2 worm cellular contexts compared by ENCODE assay signal in genomic region chrIV:10176252-10176730, ce11.
TF ChIP-seq lines count a peak whose summit lies in the region.

TSS of gene rack-1 (plus strand) at chrIV:10176680.

TF ChIP-seq in whole organism, L1 larva, 84 proteins besides CTCF, POLR2A, EP300 and RAD21 (continued from another document):
- TF ChIP-seq pax-3 (tag; optimal IDR thresholded peaks at IDR 0.05; lab: Kevin White, UChicago) (no peak), unc-86 (tag; optimal IDR thresholded peaks at IDR 0.05; lab: Kevin White, UChicago) (no peak), fkh-4 (tag; optimal IDR thresholded peaks at IDR 0.05; lab: Kevin White, UChicago; ENCODE audit: borderline replicate concordance) (no peak), tbx-2 (tag; optimal IDR thresholded peaks at IDR 0.05; lab: Kevin White, UChicago) (peak; percentile 47), ceh-82 (tag; optimal IDR thresholded peaks at IDR 0.05; lab: Kevin White, UChicago) (peak in 2 of 3 experiments; percentile 32 to 75), C16A3.4 (tag; optimal IDR thresholded peaks at IDR 0.05; lab: Kevin White, UChicago) (peak; percentile 60), lin-39 (tag; optimal IDR thresholded peaks at IDR 0.05; lab: Kevin White, UChicago) (no peak), nhr-11 (tag; optimal IDR thresholded peaks at IDR 0.05; lab: Kevin White, UChicago) (no peak), xbp-1 (tag; optimal IDR thresholded peaks at IDR 0.05; lab: Kevin White, UChicago) (peak; percentile 59), lir-3 (tag; optimal IDR thresholded peaks at IDR 0.05; lab: Kevin White, UChicago; ENCODE audit: poor library complexity) (no peak), egl-27 (tag; optimal IDR thresholded peaks at IDR 0.05; lab: Kevin White, UChicago) (no peak), lin-14 (GFP tag; optimal IDR thresholded peaks at IDR 0.05; lab: Kevin White, UChicago) (peak; percentile 71), pag-3 (tag; optimal IDR thresholded peaks at IDR 0.05; lab: Kevin White, UChicago; ENCODE audit: borderline replicate concordance, insufficient read depth) (no peak), ama-1 (optimal IDR thresholded peaks at IDR 0.05; lab: Kevin White, UChicago) (no peak), hlh-17 (GFP tag; optimal IDR thresholded peaks at IDR 0.05; lab: Kevin White, UChicago; ENCODE audit: borderline replicate concordance) (no peak), ceh-90 (tag; optimal IDR thresholded peaks at IDR 0.05; lab: Kevin White, UChicago) (no peak), unc-130 (tag; optimal IDR thresholded peaks at IDR 0.05; lab: Kevin White, UChicago) (peak; percentile 58), nhr-76 (tag; optimal IDR thresholded peaks at IDR 0.05; lab: Kevin White, UChicago) (no peak), nhr-90 (tag; optimal IDR thresholded peaks at IDR 0.05; lab: Kevin White, UChicago; ENCODE audit: poor library complexity) (peak; percentile 31), hlh-4 (tag; optimal IDR thresholded peaks at IDR 0.05; lab: Kevin White, UChicago) (no peak), unc-62 (GFP tag; optimal IDR thresholded peaks at IDR 0.05; lab: Kevin White, UChicago) (no peak), fos-1 (tag; optimal IDR thresholded peaks at IDR 0.05; lab: Kevin White, UChicago) (no peak), ceh-63 (GFP tag; optimal IDR thresholded peaks at IDR 0.05; lab: Kevin White, UChicago) (no peak), lin-15B (tag; optimal IDR thresholded peaks at IDR 0.05; lab: Kevin White, UChicago) (peak; percentile 31), aly-2 (tag; optimal IDR thresholded peaks at IDR 0.05; lab: Kevin White, UChicago) (no peak), aha-1 (tag; optimal IDR thresholded peaks at IDR 0.05; lab: Kevin White, UChicago) (no peak), dsc-1 (tag; optimal IDR thresholded peaks at IDR 0.05; lab: Kevin White, UChicago) (peak; percentile 35), ztf-4 (tag; optimal IDR thresholded peaks at IDR 0.05; lab: Kevin White, UChicago) (no peak), fkh-8 (tag; optimal IDR thresholded peaks at IDR 0.05; lab: Kevin White, UChicago) (peak; percentile 58), egl-13 (tag; optimal IDR thresholded peaks at IDR 0.05; lab: Kevin White, UChicago) (no peak), nhr-71 (tag; optimal IDR thresholded peaks at IDR 0.05; lab: Kevin White, UChicago) (peak; percentile 74), tlp-1 (tag; optimal IDR thresholded peaks at IDR 0.05; lab: Kevin White, UChicago) (no peak), dpl-1 (GFP tag; optimal IDR thresholded peaks at IDR 0.05; lab: Kevin White, UChicago) (peak; percentile 48 to 71 (median 52)), zip-4 (GFP tag; optimal IDR thresholded peaks at IDR 0.05; lab: Kevin White, UChicago) (no peak), nhr-28 (tag; optimal IDR thresholded peaks at IDR 0.05; lab: Kevin White, UChicago) (no peak), mep-1 (tag; optimal IDR thresholded peaks at IDR 0.05; lab: Kevin White, UChicago) (peak; percentile 64), elt-3 (tag; optimal IDR thresholded peaks at IDR 0.05; lab: Kevin White, UChicago) (peak in 1 of 6 experiments; percentile 51), unc-30 (tag; optimal IDR thresholded peaks at IDR 0.05; lab: Kevin White, UChicago) (no peak), efl-1 (optimal IDR thresholded peaks at IDR 0.05; lab: Kevin White, UChicago) (peak; percentile 68 to 72), efl-1 (GFP tag; optimal IDR thresholded peaks at IDR 0.05 in 1 of 2; lab: Kevin White, UChicago) (peak; percentile 65 to 93), C34B4.2 (tag; optimal IDR thresholded peaks at IDR 0.05; lab: Kevin White, UChicago) (no peak), nhr-85 (tag; lab: Kevin White, UChicago) (peak; percentile 76), hpl-2 (GFP tag; optimal IDR thresholded peaks at IDR 0.05; lab: Kevin White, UChicago) (no peak), blmp-1 (tag; optimal IDR thresholded peaks at IDR 0.05; lab: Kevin White, UChicago) (peak; percentile 47), ceh-88 (GFP tag; IDR thresholded peaks at IDR 0.05; lab: Robert Waterston, UW) (no peak)

TF ChIP-seq in whole organism, L4 larva, 104 proteins besides CTCF, POLR2A, EP300 and RAD21 (continued from another document):
- TF ChIP-seq nhr-102 (tag; optimal IDR thresholded peaks at IDR 0.05; lab: Kevin White, UChicago) (no peak), spr-3 (GFP tag; optimal IDR thresholded peaks at IDR 0.05; lab: Kevin White, UChicago) (no peak)
